Worm (Caenorhabditis elegans) whole organism, late embryonic: Measurements from ENCODE around the gene gex-3.

Experiments used
- K09A11.1 ChIP-seq: sonication (generic microtip); optimal IDR thresholded peaks from 2 replicates; lab custom pipeline; 2017; ENCODE audit warnings: antibody characterized with exemption, mild to moderate bottlenecking, missing genetic modification characterization, missing compliant biosample characterization; ENCODE audit not compliant: insufficient read depth
- gmeb-2 ChIP-seq: sonication (generic microtip); optimal IDR thresholded peaks from 2 replicates; lab custom pipeline; 2016; ENCODE audit warnings: missing genetic modification characterization, inconsistent platforms, missing compliant biosample characterization
- nfya-1 ChIP-seq: sonication (generic microtip); optimal IDR thresholded peaks from 2 replicates; lab custom pipeline; 2017; ENCODE audit warnings: missing genetic modification characterization, mild to moderate bottlenecking, missing compliant biosample characterization, antibody characterized with exemption, moderate library complexity
- pax-1 ChIP-seq: fragments of 150-350 bp; optimal IDR thresholded peaks from 2 replicates; lab custom pipeline; 2014; ENCODE audit warnings: missing biosample characterization, missing genetic modification characterization
- pha-4 ChIP-seq: fragments of 150-350 bp; optimal IDR thresholded peaks from 2 replicates; lab custom pipeline; 2018; ENCODE audit warnings: missing biosample characterization, missing genetic modification reagents, missing genetic modification characterization
- unc-42 ChIP-seq: sonication (generic microtip); optimal IDR thresholded peaks from 2 replicates; lab custom pipeline; 2016; ENCODE audit warnings: missing genotype, missing genetic modification characterization, missing compliant biosample characterization

ce11 chrIV:12359979-12360378, 44.3 kb upstream of the gex-3 start:
- TF ChIP-seq unc-42 (tag; lab: Kevin White, UChicago): no peak
- no peak for TF ChIP-seq pax-1
- TF ChIP-seq pha-4 (tag; lab: Kevin White, UChicago): no peak
- no peak for TF ChIP-seq K09A11.1 (tag; lab: Kevin White, UChicago)
- no peak for TF ChIP-seq gmeb-2 (tag; lab: Kevin White, UChicago)
- TF ChIP-seq nfya-1: no peak
